Worm (Caenorhabditis elegans) whole organism, midembryonic: ENCODE results near the gene T16G1.4.

ENCODE experiments used
- T22C8.4 ChIP-seq: fragments of 200-800 bp; sonication (Bioruptor generic); IDR thresholded peaks from 2 replicates; pipeline ENCODE4 v1.3.6; 2022; ENCODE audit warnings: missing genetic modification characterization, missing compliant biosample characterization
- cog-1 ChIP-seq: sonication (generic microtip); optimal IDR thresholded peaks from 2 replicates; lab custom pipeline; 2016; ENCODE audit warnings: missing genetic modification characterization, missing compliant biosample characterization
- flt-1 ChIP-seq: fragments of 200-800 bp; sonication (Bioruptor generic); IDR thresholded peaks from 2 replicates; pipeline ENCODE4 v1.3.6; 2022; ENCODE audit warnings: missing genetic modification characterization, missing compliant biosample characterization
- klf-2 ChIP-seq: fragments of 200-800 bp; sonication (Bioruptor generic); conservative IDR thresholded peaks from 2 replicates; pipeline ENCODE4 v1.3.6; 2022; ENCODE audit warnings: missing genetic modification reagents, missing genetic modification characterization, missing compliant biosample characterization
- med-1 ChIP-seq: sonication (generic microtip); optimal IDR thresholded peaks from 2 replicates; lab custom pipeline; 2017; ENCODE audit warnings: missing genetic modification characterization, mild to moderate bottlenecking, missing compliant biosample characterization, antibody characterized with exemption, missing genetic modification reagents; ENCODE audit not compliant: insufficient read depth
- ref-1 ChIP-seq: fragments of 200-800 bp; sonication (Bioruptor generic); conservative IDR thresholded peaks from 2 replicates; pipeline ENCODE4 v1.3.6; 2022; ENCODE audit warnings: missing genetic modification reagents, missing genetic modification characterization, missing compliant biosample characterization
- tab-1 ChIP-seq: fragments of 200-800 bp; sonication (Bioruptor generic); IDR thresholded peaks from 2 replicates; pipeline ENCODE4 v1.3.6; 2022; ENCODE audit warnings: missing genetic modification characterization, missing compliant biosample characterization
- ztf-23 ChIP-seq: fragments of 200-800 bp; sonication (Bioruptor generic); IDR thresholded peaks from 2 replicates; pipeline ENCODE4 v1.3.6; 2022; ENCODE audit warnings: missing genetic modification reagents, missing genetic modification characterization, missing compliant biosample characterization
- ztf-29 ChIP-seq: fragments of 200-800 bp; sonication (Bioruptor generic); IDR thresholded peaks from 2 replicates; pipeline ENCODE4 v1.3.6; 2022; ENCODE audit warnings: missing genetic modification reagents, missing genetic modification characterization, missing compliant biosample characterization

T16G1.4 gene

ce11 chrV:12941797-12942474 lies at the start of gene T16G1.4:
TSS of gene T16G1.4 (minus strand) at chrV:12941847.
- TF ChIP-seq cog-1 = no peak
- TF ChIP-seq klf-2 = no peak
- TF ChIP-seq ztf-23 = no peak
- TF ChIP-seq tab-1 (GFP tag; lab: Robert Waterston, UW) = no peak
- TF ChIP-seq flt-1 (GFP tag; lab: Robert Waterston, UW) = no peak
- no peak for TF ChIP-seq T22C8.4 (GFP tag; lab: Robert Waterston, UW)
- TF ChIP-seq ztf-29 = no peak
- no peak for TF ChIP-seq med-1 (GFP tag; lab: Kevin White, UChicago)

- TF ChIP-seq flt-1 (GFP tag; lab: Robert Waterston, UW) (no peak), ztf-29 (no peak), ztf-23 (no peak), T22C8.4 (GFP tag; lab: Robert Waterston, UW) (no peak), ref-1 (GFP tag; lab: Robert Waterston, UW) (no peak), med-1 (GFP tag; lab: Kevin White, UChicago) (no peak), cog-1 (no peak), klf-2 (no peak), tab-1 (GFP tag; lab: Robert Waterston, UW) (no peak)
These were observed 46.6 kb upstream of the T16G1.4 start, which contains the start of gene F15B9.8 for ce11 chrV:12988256-12988655. TSS of gene F15B9.8 (plus strand) at chrV:12988556.

- no peak for TF ChIP-seq med-1 (GFP tag; lab: Kevin White, UChicago)
- TF ChIP-seq T22C8.4 (GFP tag; lab: Robert Waterston, UW) = no peak
- TF ChIP-seq tab-1 (GFP tag; lab: Robert Waterston, UW) = no peak
- TF ChIP-seq cog-1 = no peak
These were observed 45.4 kb upstream of the T16G1.4 start, which contains the start of gene shw-3 for ce11 chrV:12987061-12987460. TSS of gene shw-3 (minus strand) at chrV:12987161.

ce11 chrV:12974047-12974446 lies 32.4 kb upstream of the T16G1.4 start:
- TF ChIP-seq flt-1 (GFP tag; lab: Robert Waterston, UW) (no peak), ztf-23 (no peak), ztf-29 (no peak), ref-1 (GFP tag; lab: Robert Waterston, UW) (no peak), T22C8.4 (GFP tag; lab: Robert Waterston, UW) (no peak), klf-2 (no peak)

ce11 chrV:12970575-12971160 lies 29.0 kb upstream of the T16G1.4 start, which contains the start of gene pnn-1:
TSS of gene pnn-1 (plus strand) at chrV:12971110.
- no peak for TF ChIP-seq cog-1
- TF ChIP-seq flt-1 (GFP tag; lab: Robert Waterston, UW) = no peak
- no peak for TF ChIP-seq T22C8.4 (GFP tag; lab: Robert Waterston, UW)
- no peak for TF ChIP-seq tab-1 (GFP tag; lab: Robert Waterston, UW)
- no peak for TF ChIP-seq ztf-23
- no peak for TF ChIP-seq ztf-29
- TF ChIP-seq ref-1 (GFP tag; lab: Robert Waterston, UW) = no peak
- TF ChIP-seq med-1 (GFP tag; lab: Kevin White, UChicago) = no peak
- TF ChIP-seq klf-2 = no peak

- TF ChIP-seq klf-2 (no peak), med-1 (GFP tag; lab: Kevin White, UChicago) (no peak)
These were observed 26.9 kb upstream of the T16G1.4 start, which contains the start of gene lin-46 for ce11 chrV:12968555-12968954. TSS of gene lin-46 (plus strand) at chrV:12968855.

ce11 chrV:12967925-12968327 lies 26.3 kb upstream of the T16G1.4 start, which contains the start of gene R186.8:
TSS of gene R186.8 (minus strand) at chrV:12967982.
- peak; percentile 52 for TF ChIP-seq cog-1

- no peak for TF ChIP-seq ref-1 (GFP tag; lab: Robert Waterston, UW)
- no peak for TF ChIP-seq flt-1 (GFP tag; lab: Robert Waterston, UW)
- TF ChIP-seq cog-1 = no peak
- no peak for TF ChIP-seq ztf-23
- TF ChIP-seq klf-2 = no peak
- no peak for TF ChIP-seq tab-1 (GFP tag; lab: Robert Waterston, UW)
- TF ChIP-seq med-1 (GFP tag; lab: Kevin White, UChicago) = no peak
- no peak for TF ChIP-seq T22C8.4 (GFP tag; lab: Robert Waterston, UW)
- TF ChIP-seq ztf-29 = no peak
These were observed 25.5 kb upstream of the T16G1.4 start, which contains the start of gene R186.3 for ce11 chrV:12967110-12967509. TSS of gene R186.3 (minus strand) at chrV:12967210.

- TF ChIP-seq ztf-29 (no peak), med-1 (GFP tag; lab: Kevin White, UChicago) (no peak)
These were observed 22.4 kb upstream of the T16G1.4 start, which contains the start of gene srd-35 for ce11 chrV:12964076-12964475. TSS of gene srd-35 (plus strand) at chrV:12964376.

ce11 chrV:12963192-12963591 lies 21.5 kb upstream of the T16G1.4 start, which contains the start of gene hrg-9:
TSS of gene hrg-9 (minus strand) at chrV:12963343.
- TF ChIP-seq med-1 (GFP tag; lab: Kevin White, UChicago) (no peak), tab-1 (GFP tag; lab: Robert Waterston, UW) (no peak)

ce11 chrV:12961085-12961560 lies 19.5 kb upstream of the T16G1.4 start, which contains the start of gene mpst-7:
TSS of gene mpst-7 (minus strand) at chrV:12961135.
- TF ChIP-seq ztf-29 (no peak), T22C8.4 (GFP tag; lab: Robert Waterston, UW) (no peak), ref-1 (GFP tag; lab: Robert Waterston, UW) (no peak), med-1 (GFP tag; lab: Kevin White, UChicago) (no peak), ztf-23 (no peak), flt-1 (GFP tag; lab: Robert Waterston, UW) (no peak), tab-1 (GFP tag; lab: Robert Waterston, UW) (no peak), klf-2 (no peak), cog-1 (no peak)
